Fruit fly (Drosophila melanogaster) whole organism, adult: Measurements from ENCODE around the gene exex.

Source experiments
- CG11617 ChIP-seq: fragments of 200-800 bp; sonication (Bioruptor generic); optimal IDR thresholded peaks from 2 replicates; lab custom pipeline; 2017; ENCODE audit warnings: mild to moderate bottlenecking, missing biosample characterization, missing genetic modification reagents, missing genetic modification characterization
- CG12768 ChIP-seq: fragments of 200-800 bp; sonication (Bioruptor generic); optimal IDR thresholded peaks from 2 replicates; lab custom pipeline; 2017; ENCODE audit warnings: missing biosample characterization, missing genetic modification characterization, mild to moderate bottlenecking, moderate library complexity, missing genetic modification reagents
- CG14711 ChIP-seq: fragments of 200-800 bp; sonication (Bioruptor generic); optimal IDR thresholded peaks from 2 replicates; lab custom pipeline; 2018; ENCODE audit warnings: missing biosample characterization, mild to moderate bottlenecking, missing genetic modification characterization, moderate library complexity
- CG1620 ChIP-seq: fragments of 200-800 bp; sonication (Bioruptor generic); optimal IDR thresholded peaks from 2 replicates; lab custom pipeline; 2016; ENCODE audit warnings: missing biosample characterization, missing genetic modification characterization
- CG33017 ChIP-seq: fragments of 200-800 bp; sonication (Bioruptor generic); optimal IDR thresholded peaks from 2 replicates; lab custom pipeline; 2018; ENCODE audit warnings: missing biosample characterization, mild to moderate bottlenecking, missing genetic modification characterization, moderate library complexity
- CG5204 ChIP-seq: fragments of 200-800 bp; sonication (Bioruptor generic); optimal IDR thresholded peaks from 2 replicates; lab custom pipeline; 2016; ENCODE audit warnings: missing biosample characterization, missing genetic modification characterization
- CG7045 ChIP-seq: fragments of 200-800 bp; sonication (Bioruptor generic); optimal IDR thresholded peaks from 2 replicates; lab custom pipeline; 2017; ENCODE audit warnings: missing biosample characterization, mild to moderate bottlenecking, missing genetic modification characterization
- CG7101 ChIP-seq: fragments of 200-800 bp; sonication (Bioruptor generic); optimal IDR thresholded peaks from 2 replicates; lab custom pipeline; 2018; ENCODE audit warnings: missing biosample characterization, mild to moderate bottlenecking, missing genetic modification characterization, moderate library complexity
- Clk ChIP-seq: fragments of 200-800 bp; sonication (Bioruptor generic); optimal IDR thresholded peaks from 2 replicates; lab custom pipeline; 2017; ENCODE audit warnings: missing biosample characterization, missing genetic modification characterization
- Crg-1 ChIP-seq: fragments of 200-800 bp; sonication (Bioruptor generic); optimal IDR thresholded peaks from 2 replicates; lab custom pipeline; 2016; ENCODE audit warnings: missing biosample characterization, missing genetic modification characterization
- Hr96 ChIP-seq: fragments of 200-800 bp; sonication (Bioruptor generic); optimal IDR thresholded peaks from 2 replicates; lab custom pipeline; 2016; ENCODE audit warnings: missing biosample characterization, missing genetic modification characterization
- Mnt ChIP-seq: fragments of 200-800 bp; sonication (Bioruptor generic); optimal IDR thresholded peaks from 2 replicates; lab custom pipeline; 2016; ENCODE audit warnings: missing biosample characterization, mild to moderate bottlenecking, missing genetic modification characterization
- bab1 ChIP-seq: fragments of 200-800 bp; sonication (Bioruptor generic); optimal IDR thresholded peaks from 3 replicates; lab custom pipeline; 2019; ENCODE audit warnings: missing biosample characterization, mild to moderate bottlenecking, missing genetic modification characterization, moderate library complexity
- cic ChIP-seq: fragments of 200-800 bp; sonication (Bioruptor generic); optimal IDR thresholded peaks from 2 replicates; lab custom pipeline; 2017; ENCODE audit warnings: missing biosample characterization, mild to moderate bottlenecking, missing genetic modification characterization, moderate library complexity
- cnc ChIP-seq, 2 experiments: fragments of >200 bp; optimal IDR thresholded peaks; 2 replicates each; lab custom pipeline; 2017
- kay ChIP-seq: fragments of 200-800 bp; sonication (Bioruptor generic); peaks from one replicate; lab custom pipeline; 2016; ENCODE audit warnings: missing biosample characterization, missing genetic modification characterization, borderline replicate concordance
- ovo ChIP-seq: fragments of 200-800 bp; sonication (Bioruptor generic); optimal IDR thresholded peaks from 2 replicates; lab custom pipeline; 2016; ENCODE audit warnings: missing biosample characterization, missing genetic modification characterization
- pad ChIP-seq: fragments of 200-800 bp; sonication (Bioruptor generic); optimal IDR thresholded peaks from 3 replicates; lab custom pipeline; 2017; ENCODE audit warnings: missing biosample characterization, missing genetic modification characterization, mild to moderate bottlenecking, moderate library complexity, missing genetic modification reagents
- tj ChIP-seq: fragments of 200-800 bp; sonication (Bioruptor generic); optimal IDR thresholded peaks from 3 replicates; lab custom pipeline; 2017; ENCODE audit warnings: missing biosample characterization, mild to moderate bottlenecking, missing genetic modification characterization, moderate library complexity
- toe ChIP-seq: fragments of 200-800 bp; sonication (Bioruptor generic); optimal IDR thresholded peaks from 2 replicates; lab custom pipeline; 2016; ENCODE audit warnings: missing biosample characterization, missing genetic modification characterization

exex gene

dm6 chr3L:7951841-7952240 lies 3.9 kb downstream of the exex start:
- TF ChIP-seq Mnt (GFP tag; lab: Kevin White, UChicago), result no peak
- TF ChIP-seq kay (GFP tag; lab: Kevin White, UChicago), result peak; percentile 82
- TF ChIP-seq pad (GFP tag; lab: Kevin White, UChicago), result no peak
- TF ChIP-seq CG1620, result no peak
- TF ChIP-seq CG7101 (tag; lab: Kevin White, UChicago), result no peak
- TF ChIP-seq Hr96 (GFP tag; lab: Kevin White, UChicago), result no peak
- TF ChIP-seq CG11617 (GFP tag; lab: Kevin White, UChicago), result no peak
- TF ChIP-seq CG12768, result no peak
- TF ChIP-seq CG14711, result no peak
- no peak for TF ChIP-seq Clk (GFP tag; lab: Kevin White, UChicago)
- TF ChIP-seq ovo (GFP tag; lab: Kevin White, UChicago), result no peak
- no peak for TF ChIP-seq toe (GFP tag; lab: Kevin White, UChicago)
- no peak for TF ChIP-seq CG7045
- TF ChIP-seq Crg-1 (GFP tag; lab: Kevin White, UChicago), result no peak
- peak; percentile 42 for TF ChIP-seq tj (GFP tag; lab: Kevin White, UChicago)
- TF ChIP-seq CG33017 (tag; lab: Kevin White, UChicago), result no peak
- TF ChIP-seq cic (GFP tag; lab: Kevin White, UChicago), result peak; percentile 40
- no peak for TF ChIP-seq bab1 (GFP tag; lab: Kevin White, UChicago)
- TF ChIP-seq cnc (optimal IDR thresholded peaks at IDR 0.05; lab: Kevin White, UChicago), result no peak
- TF ChIP-seq CG5204 (GFP tag; lab: Kevin White, UChicago), result no peak

DNA sequence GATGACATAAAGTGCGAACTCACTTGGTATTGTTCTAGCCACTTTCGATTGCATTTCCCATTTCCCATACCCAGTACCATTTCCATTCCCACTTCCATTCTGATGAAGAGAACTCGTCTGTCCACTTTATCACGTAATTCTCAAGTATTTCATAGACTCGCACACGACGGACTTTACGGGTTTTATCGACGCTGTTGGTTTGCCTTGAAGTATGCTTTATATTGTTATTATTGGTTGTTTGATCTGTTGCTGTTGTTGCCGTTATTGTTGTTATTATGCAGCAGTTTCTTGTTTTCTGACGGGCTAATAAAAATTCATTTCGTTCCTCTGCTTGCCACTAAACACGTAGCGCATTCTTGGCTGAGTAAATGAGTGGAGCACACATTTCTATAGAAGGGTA lies 4.6 kb downstream of the exex start:
- no peak for TF ChIP-seq bab1 (GFP tag; lab: Kevin White, UChicago)
- TF ChIP-seq cnc (optimal IDR thresholded peaks at IDR 0.05; lab: Kevin White, UChicago), result no peak
- no peak for TF ChIP-seq Crg-1 (GFP tag; lab: Kevin White, UChicago)
- TF ChIP-seq kay (GFP tag; lab: Kevin White, UChicago), result no peak
- no peak for TF ChIP-seq CG14711
- no peak for TF ChIP-seq Mnt (GFP tag; lab: Kevin White, UChicago)
- TF ChIP-seq CG11617 (GFP tag; lab: Kevin White, UChicago), result no peak
- no peak for TF ChIP-seq cic (GFP tag; lab: Kevin White, UChicago)
- no peak for TF ChIP-seq tj (GFP tag; lab: Kevin White, UChicago)
- no peak for TF ChIP-seq CG7101 (tag; lab: Kevin White, UChicago)
- TF ChIP-seq Clk (GFP tag; lab: Kevin White, UChicago), result no peak
- no peak for TF ChIP-seq CG5204 (GFP tag; lab: Kevin White, UChicago)
- no peak for TF ChIP-seq Hr96 (GFP tag; lab: Kevin White, UChicago)
- no peak for TF ChIP-seq toe (GFP tag; lab: Kevin White, UChicago)
- TF ChIP-seq CG1620, result no peak

DNA sequence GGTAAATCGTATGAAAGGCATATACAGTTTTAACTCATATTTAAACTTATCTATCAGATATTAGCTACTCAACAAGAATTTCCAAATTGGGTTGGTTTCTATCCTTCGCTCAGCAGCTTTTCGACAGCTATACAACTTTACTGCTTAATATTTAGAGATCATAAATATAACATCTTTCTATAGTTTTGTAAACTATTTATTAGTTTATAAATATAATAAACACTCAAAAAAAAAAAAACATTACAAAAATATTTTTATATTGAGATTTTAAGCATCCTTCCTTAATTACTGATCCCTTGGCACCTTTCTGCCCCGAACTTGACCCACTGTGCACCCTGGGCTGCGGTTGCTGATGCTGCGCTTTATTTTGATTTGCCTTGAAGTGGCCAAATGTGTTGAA lies 5.0 kb downstream of the exex start:
- TF ChIP-seq kay (GFP tag; lab: Kevin White, UChicago) (peak; percentile 45), CG7101 (tag; lab: Kevin White, UChicago) (no peak)

DNA sequence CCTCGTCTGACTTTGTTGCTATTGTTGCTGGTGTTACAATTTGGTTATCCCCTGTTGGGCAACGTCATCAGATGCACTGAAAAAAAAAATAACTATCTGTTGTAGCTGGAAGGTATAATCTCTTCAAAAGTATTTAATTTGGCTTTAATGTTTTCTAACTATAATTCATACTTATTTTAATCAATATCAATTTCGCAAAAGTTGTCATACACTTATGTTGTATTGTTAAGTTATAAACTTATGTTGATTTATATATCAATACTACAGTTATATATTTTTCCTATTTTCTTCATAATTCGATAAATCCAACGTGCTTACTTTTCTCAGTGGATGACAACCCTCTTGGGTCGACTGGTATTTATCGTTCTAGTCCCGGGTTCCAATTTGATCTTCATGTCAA lies 5.7 kb downstream of the exex start:
- TF ChIP-seq toe (GFP tag; lab: Kevin White, UChicago), result no peak
- no peak for TF ChIP-seq tj (GFP tag; lab: Kevin White, UChicago)
- no peak for TF ChIP-seq CG12768
- no peak for TF ChIP-seq Crg-1 (GFP tag; lab: Kevin White, UChicago)
- no peak for TF ChIP-seq ovo (GFP tag; lab: Kevin White, UChicago)

- TF ChIP-seq cic (GFP tag; lab: Kevin White, UChicago), result no peak
Observed at dm6 chr3L:7954967-7955366, 7.0 kb downstream of the exex start.

- no peak for TF ChIP-seq cnc (optimal IDR thresholded peaks at IDR 0.05; lab: Kevin White, UChicago)
- no peak for TF ChIP-seq Clk (GFP tag; lab: Kevin White, UChicago)
- no peak for TF ChIP-seq toe (GFP tag; lab: Kevin White, UChicago)
- TF ChIP-seq CG33017 (tag; lab: Kevin White, UChicago), result no peak
- TF ChIP-seq Hr96 (GFP tag; lab: Kevin White, UChicago), result no peak
- TF ChIP-seq ovo (GFP tag; lab: Kevin White, UChicago), result no peak
- TF ChIP-seq pad (GFP tag; lab: Kevin White, UChicago), result no peak
- no peak for TF ChIP-seq cic (GFP tag; lab: Kevin White, UChicago)
- TF ChIP-seq CG5204 (GFP tag; lab: Kevin White, UChicago), result no peak
- TF ChIP-seq tj (GFP tag; lab: Kevin White, UChicago), result no peak
Observed at dm6 chr3L:7956718-7957117, 8.7 kb downstream of the exex start.

- TF ChIP-seq tj (GFP tag; lab: Kevin White, UChicago), result no peak
- TF ChIP-seq CG11617 (GFP tag; lab: Kevin White, UChicago), result no peak
- TF ChIP-seq CG14711, result no peak
- TF ChIP-seq Clk (GFP tag; lab: Kevin White, UChicago), result no peak
- TF ChIP-seq cic (GFP tag; lab: Kevin White, UChicago), result no peak
- no peak for TF ChIP-seq cnc (optimal IDR thresholded peaks at IDR 0.05; lab: Kevin White, UChicago)
- no peak for TF ChIP-seq Crg-1 (GFP tag; lab: Kevin White, UChicago)
- TF ChIP-seq CG7101 (tag; lab: Kevin White, UChicago), result no peak
- TF ChIP-seq toe (GFP tag; lab: Kevin White, UChicago), result no peak
- no peak for TF ChIP-seq kay (GFP tag; lab: Kevin White, UChicago)
- no peak for TF ChIP-seq CG1620
- no peak for TF ChIP-seq bab1 (GFP tag; lab: Kevin White, UChicago)
- TF ChIP-seq CG5204 (GFP tag; lab: Kevin White, UChicago), result no peak
Observed at dm6 chr3L:7958083-7958482, 10.1 kb downstream of the exex start.
